Worm (Caenorhabditis elegans) whole organism, L4/young adult: ENCODE data around the gene R07B1.11.

Source experiments
- W03F9.2 ChIP-seq: fragments of 150-350 bp; optimal IDR thresholded peaks from 2 replicates; lab custom pipeline; 2014; ENCODE audit warnings: missing biosample characterization, missing genetic modification characterization
- dao-5 ChIP-seq: sonication (generic microtip); optimal IDR thresholded peaks from 2 replicates; lab custom pipeline; 2016; ENCODE audit warnings: missing genotype, missing genetic modification characterization, moderate library complexity, missing compliant biosample characterization
- him-1 ChIP-seq: sonication (generic microtip); optimal IDR thresholded peaks from 2 replicates; lab custom pipeline; 2016; ENCODE audit warnings: missing genotype, missing genetic modification reagents, missing genetic modification characterization, missing compliant biosample characterization

DNA sequence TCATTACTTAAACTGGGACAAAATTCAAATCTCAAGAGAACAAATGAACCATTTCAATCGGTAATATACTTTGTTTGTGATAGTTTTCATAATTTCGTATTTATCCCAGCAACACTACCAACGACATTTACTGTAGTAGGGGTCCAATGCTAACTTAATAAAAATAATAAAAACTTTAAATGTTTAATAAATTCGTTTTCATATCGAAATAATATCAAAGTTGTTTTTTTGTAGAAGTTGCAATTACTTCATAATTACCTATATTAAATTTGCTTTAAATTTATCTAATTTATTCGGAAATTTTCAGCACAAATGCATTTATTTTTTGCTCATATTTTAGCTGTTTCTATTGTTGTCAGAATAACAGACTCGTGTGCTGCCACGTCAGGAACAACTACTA is 9.6 kb downstream of the R07B1.11 start, which contains the start of gene R07B1.6:
- no peak for TF ChIP-seq dao-5 (tag; lab: Kevin White, UChicago)
- no peak for TF ChIP-seq him-1 (tag; lab: Kevin White, UChicago)
- TF ChIP-seq W03F9.2 (tag; lab: Kevin White, UChicago), result no peak
